Worm (Caenorhabditis elegans): ENCODE measurements around the gene C08F11.7.
A peak's percentile ranks its signal among the peaks of the same experiment; 100 is the strongest.

The C08F11.7 gene

DNA sequence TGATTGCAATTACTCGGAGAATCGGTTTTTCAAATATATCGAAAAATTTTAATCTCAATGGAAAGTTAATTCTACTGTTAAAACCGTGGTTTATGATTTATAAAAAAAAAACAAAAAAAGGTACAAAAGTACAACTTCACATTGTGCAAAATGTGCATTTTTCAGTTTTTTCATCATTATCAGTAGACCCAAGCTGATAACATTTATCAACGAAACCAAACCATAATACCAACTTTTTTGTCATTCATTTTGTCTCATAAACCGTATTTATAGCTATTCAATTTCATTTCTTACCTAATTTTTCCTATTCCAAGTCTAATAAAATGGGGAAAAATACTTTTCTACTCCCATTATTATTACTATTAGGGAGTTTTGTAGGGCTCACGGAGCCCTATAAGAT is 2.0 kb downstream of the C08F11.7 start, which contains the start of gene ugt-22:
TSS of gene ugt-22 (plus strand) at position 234 of the 400 bp plus-strand sequence.
- TF ChIP-seq lsy-12 (tag; optimal IDR thresholded peaks at IDR 0.05) (no peak), elt-2 (tag; optimal IDR thresholded peaks at IDR 0.05) (peak; percentile 86), ztf-4 (tag; optimal IDR thresholded peaks at IDR 0.05) (no peak), nhr-237 (tag; optimal IDR thresholded peaks at IDR 0.05) (no peak), jun-1 (tag; optimal IDR thresholded peaks at IDR 0.05) (no peak), nhr-77 (tag; optimal IDR thresholded peaks at IDR 0.05) (no peak), nhr-28 (tag; optimal IDR thresholded peaks at IDR 0.05) (no peak), mml-1 (tag; optimal IDR thresholded peaks at IDR 0.05) (no peak), R02D3.7 (tag; optimal IDR thresholded peaks at IDR 0.05) (no peak), nfya-1 (tag; optimal IDR thresholded peaks at IDR 0.05; ENCODE audit: insufficient read depth) (no peak), snpc-4 (tag; optimal IDR thresholded peaks at IDR 0.05) (no peak), nhr-76 (tag; optimal IDR thresholded peaks at IDR 0.05) (no peak), ztf-11 (tag; optimal IDR thresholded peaks at IDR 0.05) (no peak), zag-1 (tag; optimal IDR thresholded peaks at IDR 0.05) (no peak), fkh-2 (tag; optimal IDR thresholded peaks at IDR 0.05) (no peak), skn-1 (tag; optimal IDR thresholded peaks at IDR 0.05) (peak; percentile 22), lin-39 (tag; optimal IDR thresholded peaks at IDR 0.05) (no peak), unc-39 (tag; optimal IDR thresholded peaks at IDR 0.05) (no peak), pha-4 (tag; optimal IDR thresholded peaks at IDR 0.05) (no peak), nhr-43 (tag; optimal IDR thresholded peaks at IDR 0.05; ENCODE audit: poor library complexity, severe bottlenecking) (no peak), mdl-1 (tag; optimal IDR thresholded peaks at IDR 0.05) (no peak), unc-62 (GFP tag; optimal IDR thresholded peaks at IDR 0.05) (no peak), pqm-1 (tag; optimal IDR thresholded peaks at IDR 0.05) (peak; percentile 83), ceh-28 (tag; optimal IDR thresholded peaks at IDR 0.05) (no peak)

DNA sequence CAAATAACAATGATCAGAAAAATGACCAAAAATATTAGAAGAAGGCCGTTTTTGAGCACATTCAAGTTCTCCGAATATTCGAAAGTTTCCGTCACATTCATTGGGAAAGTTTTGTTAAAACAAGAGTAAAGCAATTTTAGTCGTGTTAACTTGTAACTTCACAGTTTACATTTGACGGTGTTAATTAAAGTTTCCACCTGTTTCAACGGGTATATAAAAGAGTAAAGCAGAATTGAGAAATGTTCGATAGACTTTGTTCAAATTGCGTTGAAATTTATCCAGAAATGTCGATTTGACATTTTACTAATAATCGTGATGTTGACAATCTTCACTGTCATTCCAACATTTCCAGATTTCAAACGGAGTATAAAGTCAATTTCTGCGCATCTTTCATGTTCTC is 8.7 kb downstream of the C08F11.7 start, which contains the start of gene srz-29:
TSS of gene srz-29 (minus strand) at position 101 of the 400 bp plus-strand sequence.
- no peak for TF ChIP-seq mdl-1 (tag; optimal IDR thresholded peaks at IDR 0.05)
- no peak for TF ChIP-seq lin-39 (tag; optimal IDR thresholded peaks at IDR 0.05)
- TF ChIP-seq daf-12 (tag; optimal IDR thresholded peaks at IDR 0.05): no peak
- no peak for TF ChIP-seq tbx-2 (tag; optimal IDR thresholded peaks at IDR 0.05)
- TF ChIP-seq nhr-237 (tag; optimal IDR thresholded peaks at IDR 0.05): no peak
- TF ChIP-seq unc-39 (tag; optimal IDR thresholded peaks at IDR 0.05): no peak
- no peak for TF ChIP-seq nhr-25 (tag; optimal IDR thresholded peaks at IDR 0.05)
- TF ChIP-seq sea-2 (GFP tag; optimal IDR thresholded peaks at IDR 0.05): no peak
- no peak for TF ChIP-seq lsy-12 (tag; optimal IDR thresholded peaks at IDR 0.05)
- no peak for TF ChIP-seq skn-1 (tag; optimal IDR thresholded peaks at IDR 0.05)
- TF ChIP-seq zag-1 (tag; optimal IDR thresholded peaks at IDR 0.05): no peak
- no peak for TF ChIP-seq elt-2 (tag; optimal IDR thresholded peaks at IDR 0.05)
- TF ChIP-seq R02D3.7 (tag; optimal IDR thresholded peaks at IDR 0.05): no peak
- no peak for TF ChIP-seq ceh-9 (tag; optimal IDR thresholded peaks at IDR 0.05)
- TF ChIP-seq elt-1 (tag; optimal IDR thresholded peaks at IDR 0.05): no peak
- TF ChIP-seq hmg-11 (tag; optimal IDR thresholded peaks at IDR 0.05): no peak
- TF ChIP-seq nhr-12 (tag; optimal IDR thresholded peaks at IDR 0.05): no peak

DNA sequence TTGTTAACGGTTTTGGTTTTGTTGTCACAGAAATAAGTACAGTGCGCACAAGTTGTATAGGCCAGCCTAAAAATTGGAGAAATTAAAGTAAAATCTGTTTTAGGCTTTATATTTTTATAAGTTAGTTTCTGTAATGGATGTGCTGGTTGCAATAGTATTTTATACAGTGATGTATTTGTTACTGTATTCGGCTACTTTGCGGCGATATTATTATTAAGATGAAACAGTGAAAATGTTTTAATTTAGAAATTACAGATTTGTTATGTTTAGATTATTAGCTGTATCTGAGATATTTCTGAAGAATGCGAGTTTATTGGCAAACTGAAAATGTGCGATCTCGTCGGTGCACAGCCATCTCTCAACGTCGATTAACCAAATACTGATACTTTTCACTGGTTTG is 10.5 kb downstream of the C08F11.7 start, which contains the start of gene ule-4:
TSS of gene ule-4 (minus strand) at position 101 of the 400 bp plus-strand sequence.
- TF ChIP-seq unc-62 (GFP tag; optimal IDR thresholded peaks at IDR 0.05): no peak
- TF ChIP-seq lsy-12 (tag; optimal IDR thresholded peaks at IDR 0.05): no peak
- no peak for TF ChIP-seq daf-12 (tag; optimal IDR thresholded peaks at IDR 0.05)
- no peak for TF ChIP-seq fos-1 (tag; optimal IDR thresholded peaks at IDR 0.05)

DNA sequence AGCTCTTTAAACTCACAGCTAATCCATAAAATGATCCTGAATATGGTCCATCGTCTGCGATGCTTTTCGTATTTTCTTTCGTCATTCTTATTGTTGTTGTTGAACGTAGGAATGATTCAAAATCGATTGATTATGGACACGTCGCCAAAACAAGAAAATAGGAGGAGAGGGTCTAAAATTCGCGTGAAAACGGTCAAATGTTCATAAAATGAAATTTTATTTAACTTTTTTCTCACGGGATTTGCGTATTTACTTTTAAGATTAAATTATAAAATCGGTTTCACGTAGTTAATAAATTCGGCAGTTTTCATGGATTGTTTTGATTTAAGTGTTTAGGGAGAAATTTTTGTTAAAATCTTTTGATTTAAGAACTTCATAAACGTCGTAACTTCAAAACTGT is 12.1 kb downstream of the C08F11.7 start, which contains the start of gene C08F11.10:
TSS of gene C08F11.10 (minus strand) at position 101 of the 400 bp plus-strand sequence.
- no peak for TF ChIP-seq hmg-11 (tag; optimal IDR thresholded peaks at IDR 0.05)
- TF ChIP-seq egl-5 (tag; optimal IDR thresholded peaks at IDR 0.05): no peak
- no peak for TF ChIP-seq ZK546.5 (tag; optimal IDR thresholded peaks at IDR 0.05)
- TF ChIP-seq egl-27 (tag; optimal IDR thresholded peaks at IDR 0.05): no peak
- no peak for TF ChIP-seq nhr-67 (tag; optimal IDR thresholded peaks at IDR 0.05)
- TF ChIP-seq tbx-2 (tag; optimal IDR thresholded peaks at IDR 0.05): no peak
- TF ChIP-seq nhr-237 (tag; optimal IDR thresholded peaks at IDR 0.05): no peak
- TF ChIP-seq nhr-11 (tag; optimal IDR thresholded peaks at IDR 0.05): no peak
- TF ChIP-seq nhr-77 (tag; optimal IDR thresholded peaks at IDR 0.05): no peak
- no peak for TF ChIP-seq sea-2 (GFP tag; optimal IDR thresholded peaks at IDR 0.05)
- no peak for TF ChIP-seq fkh-10 (GFP tag; optimal IDR thresholded peaks at IDR 0.05)
- TF ChIP-seq mml-1 (tag; optimal IDR thresholded peaks at IDR 0.05): no peak
- TF ChIP-seq ceh-16 (tag; optimal IDR thresholded peaks at IDR 0.05): no peak
- no peak for TF ChIP-seq ztf-4 (tag; optimal IDR thresholded peaks at IDR 0.05)
- no peak for TF ChIP-seq fos-1 (tag; optimal IDR thresholded peaks at IDR 0.05)
- TF ChIP-seq daf-12 (tag; optimal IDR thresholded peaks at IDR 0.05): no peak
- no peak for TF ChIP-seq R02D3.7 (tag; optimal IDR thresholded peaks at IDR 0.05)
- TF ChIP-seq skn-1 (tag; optimal IDR thresholded peaks at IDR 0.05): no peak
- TF ChIP-seq nfya-1 (tag; optimal IDR thresholded peaks at IDR 0.05; ENCODE audit: insufficient read depth): no peak
- TF ChIP-seq elt-1 (tag; optimal IDR thresholded peaks at IDR 0.05): no peak

All from whole organism, L3 larva.